Worm (Caenorhabditis elegans) whole organism, mixed stage, embryonic: ENCODE results near the gene F38C2.1.

Source experiments
- M03D4.4 ChIP-seq: sonication (generic microtip); optimal IDR thresholded peaks from 2 replicates; lab custom pipeline; 2017; ENCODE audit warnings: mild to moderate bottlenecking, missing genetic modification characterization, missing compliant biosample characterization
- bed-3 ChIP-seq: fragments of 200-800 bp; sonication (Bioruptor generic); optimal IDR thresholded peaks from 3 replicates; lab custom pipeline; 2018; ENCODE audit warnings: mild to moderate bottlenecking, missing genetic modification characterization, moderate library complexity, missing compliant biosample characterization
- blmp-1 ChIP-seq: fragments of 150-350 bp; optimal IDR thresholded peaks from 2 replicates; lab custom pipeline; 2014; ENCODE audit warnings: missing biosample characterization, missing genetic modification characterization
- ces-1 ChIP-seq: fragments of 150-350 bp; optimal IDR thresholded peaks from 2 replicates; lab custom pipeline; 2014; ENCODE audit warnings: missing biosample characterization, missing genetic modification reagents, missing genetic modification characterization
- elt-3 ChIP-seq: fragments of 150-350 bp; optimal IDR thresholded peaks from 2 replicates; lab custom pipeline; 2014; ENCODE audit warnings: missing biosample characterization, missing genetic modification characterization
- flh-1 ChIP-seq: fragments of 200-800 bp; sonication (Bioruptor generic); optimal IDR thresholded peaks from 2 replicates; lab custom pipeline; 2018; ENCODE audit warnings: mild to moderate bottlenecking, missing genetic modification characterization, moderate library complexity, missing compliant biosample characterization
- lsy-2 ChIP-seq: fragments of 150-350 bp; optimal IDR thresholded peaks from 2 replicates; lab custom pipeline; 2014; ENCODE audit warnings: missing biosample characterization, missing genetic modification characterization
- mep-1 ChIP-seq: fragments of 150-350 bp; optimal IDR thresholded peaks from 2 replicates; lab custom pipeline; 2017; ENCODE audit warnings: missing biosample characterization, missing genetic modification reagents, missing genetic modification characterization, inconsistent platforms
- nhr-237 ChIP-seq: fragments of 150-350 bp; optimal IDR thresholded peaks from 2 replicates; lab custom pipeline; 2014; ENCODE audit warnings: missing biosample characterization, missing genetic modification characterization
- sptf-1 ChIP-seq: sonication (generic microtip); optimal IDR thresholded peaks from 2 replicates; lab custom pipeline; 2017; ENCODE audit warnings: mild to moderate bottlenecking, missing genetic modification characterization, moderate library complexity, missing compliant biosample characterization
- unc-39 ChIP-seq: fragments of 150-350 bp; optimal IDR thresholded peaks from 2 replicates; lab custom pipeline; 2014; ENCODE audit warnings: missing biosample characterization, missing genetic modification characterization
- ztf-11 ChIP-seq: fragments of 150-350 bp; optimal IDR thresholded peaks from 2 replicates; lab custom pipeline; 2014; ENCODE audit warnings: missing biosample characterization, missing genetic modification characterization

DNA sequence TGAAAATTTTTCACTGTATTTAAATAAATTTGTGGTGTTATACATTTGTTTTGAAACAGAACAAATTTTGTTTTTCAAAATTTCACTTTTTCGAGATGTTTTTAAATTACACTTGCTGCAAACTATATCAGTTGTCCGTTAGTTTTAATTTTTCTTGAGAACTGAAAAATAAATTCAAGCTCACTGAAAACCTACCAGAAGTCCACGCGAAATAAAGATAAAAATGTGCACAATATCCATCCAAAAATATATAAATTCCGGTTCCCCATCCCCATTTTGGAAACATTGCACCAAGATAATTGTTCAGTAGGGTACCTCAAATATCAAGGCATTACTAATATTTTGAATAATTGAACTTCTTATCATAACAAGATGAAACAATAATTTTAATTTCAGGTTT is 26.5 kb upstream of the F38C2.1 start:
- TF ChIP-seq ztf-11 (no peak), unc-39 (tag; lab: Kevin White, UChicago) (no peak), mep-1 (tag; lab: Kevin White, UChicago) (no peak), bed-3 (GFP tag; lab: Kevin White, UChicago) (no peak), lsy-2 (tag; lab: Kevin White, UChicago) (no peak), flh-1 (GFP tag; lab: Kevin White, UChicago) (no peak), blmp-1 (tag; lab: Kevin White, UChicago) (no peak), M03D4.4 (tag; lab: Kevin White, UChicago) (no peak), nhr-237 (tag; lab: Kevin White, UChicago) (no peak), ces-1 (GFP tag; lab: Kevin White, UChicago) (no peak), elt-3 (tag; lab: Kevin White, UChicago) (no peak), sptf-1 (tag; lab: Kevin White, UChicago) (no peak)
